Fruit fly (Drosophila melanogaster) whole organism, embryonic: Measurements from ENCODE around the gene CG1847.

Source experiments
- CG13287 ChIP-seq: fragments of 200-800 bp; sonication (Bioruptor generic); IDR thresholded peaks from 2 replicates; pipeline ENCODE4 v1.3.6; 2022; ENCODE audit warnings: missing biosample characterization, missing genetic modification characterization; ENCODE audit not compliant: partially characterized antibody
- CG16779 ChIP-seq: fragments of 200-800 bp; sonication (Bioruptor generic); IDR thresholded peaks from 2 replicates; pipeline ENCODE4 v1.3.6; 2022; ENCODE audit warnings: missing biosample characterization, missing genetic modification characterization
- CG4404 ChIP-seq: fragments of 200-800 bp; sonication (Bioruptor generic); IDR thresholded peaks from 2 replicates; pipeline ENCODE4 v1.3.6; 2022; ENCODE audit warnings: missing biosample characterization, missing genetic modification characterization
- ERR ChIP-seq: fragments of 200-800 bp; sonication (Bioruptor generic); optimal IDR thresholded peaks from 2 replicates; lab custom pipeline; 2016; ENCODE audit warnings: missing biosample characterization, missing genetic modification characterization
- Nf-YC ChIP-seq: fragments of 200-800 bp; optimal IDR thresholded peaks from 3 replicates; lab custom pipeline; 2019; ENCODE audit warnings: missing biosample characterization, mild to moderate bottlenecking, missing genetic modification characterization, moderate library complexity
- Ptx1 ChIP-seq: fragments of 200-800 bp; sonication (Bioruptor generic); IDR thresholded peaks from 2 replicates; pipeline ENCODE4 v1.3.6; 2022; ENCODE audit warnings: missing biosample characterization, missing genetic modification characterization
- ac ChIP-seq: fragments of 200-800 bp; sonication (Bioruptor generic); optimal IDR thresholded peaks from 3 replicates; lab custom pipeline; 2017; ENCODE audit warnings: missing biosample characterization, mild to moderate bottlenecking, missing genetic modification characterization
- ash1 ChIP-seq: fragments of 200-800 bp; sonication (Bioruptor generic); optimal IDR thresholded peaks from 2 replicates; lab custom pipeline; 2018; ENCODE audit warnings: missing biosample characterization, mild to moderate bottlenecking, missing genetic modification characterization
- ftz-f1 ChIP-seq: fragments of 200-800 bp; sonication (Bioruptor generic); optimal IDR thresholded peaks from 2 replicates; lab custom pipeline; 2016; ENCODE audit warnings: missing biosample characterization, missing genetic modification characterization
- hb ChIP-seq: fragments of 200-800 bp; sonication (Bioruptor generic); IDR thresholded peaks from 3 replicates; pipeline ENCODE4 v1.3.6; 2022; ENCODE audit warnings: missing biosample characterization, missing genetic modification characterization; ENCODE audit not compliant: partially characterized antibody
- ranshi ChIP-seq: fragments of 200-800 bp; sonication (Bioruptor generic); IDR thresholded peaks from 2 replicates; pipeline ENCODE4 v1.3.6; 2022; ENCODE audit warnings: missing biosample characterization, missing genetic modification characterization

- TF ChIP-seq Nf-YC (tag; lab: Kevin White, UChicago) (no peak), ac (GFP tag; lab: Kevin White, UChicago) (no peak), CG16779 (GFP tag; lab: Robert Waterston, UW) (no peak), hb (GFP tag; lab: Robert Waterston, UW) (no peak), ranshi (no peak), CG13287 (no peak), ERR (GFP tag; lab: Kevin White, UChicago) (no peak), ash1 (GFP tag; lab: Kevin White, UChicago) (no peak), ftz-f1 (GFP tag; lab: Kevin White, UChicago) (no peak), Ptx1 (GFP tag; lab: Robert Waterston, UW) (no peak), CG4404 (GFP tag; lab: Robert Waterston, UW) (no peak)
Measured at dm6 chrX:11837926-11838325, 31.0 kb upstream of the CG1847 start, which contains the start of gene CG15741.
